Worm (Caenorhabditis elegans): Measurements from ENCODE around the gene T05C12.4.

DNA sequence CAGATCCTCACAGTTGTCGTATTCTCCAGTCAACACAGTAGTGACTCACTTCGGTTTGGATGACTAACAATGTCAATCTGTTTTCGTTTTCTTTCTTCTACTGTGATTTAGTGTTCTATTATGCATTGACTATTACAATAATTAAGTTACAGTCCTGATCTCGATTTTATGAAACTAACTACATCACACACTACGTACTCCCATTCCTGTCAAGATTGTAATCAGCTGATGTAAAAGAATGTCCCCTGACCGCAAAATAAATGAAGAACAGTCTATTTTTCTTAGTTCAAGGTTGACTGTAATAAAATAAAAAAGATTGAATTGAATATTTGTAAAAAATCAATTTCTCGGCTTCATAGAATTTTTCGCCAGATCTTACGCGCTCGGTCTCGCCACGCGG lies 45.2 kb upstream of the T05C12.4 start:
- no peak for TF ChIP-seq hmg-4 (GFP tag; optimal IDR thresholded peaks at IDR 0.05)
- no peak for TF ChIP-seq hmbx-1 (tag; optimal IDR thresholded peaks at IDR 0.05)
- TF ChIP-seq pes-1 (GFP tag; IDR thresholded peaks at IDR 0.05): no peak
- TF ChIP-seq ceh-36 (tag; optimal IDR thresholded peaks at IDR 0.05): no peak
- no peak for TF ChIP-seq scrt-1 (GFP tag; IDR thresholded peaks at IDR 0.05)
- TF ChIP-seq ama-1 (optimal IDR thresholded peaks at IDR 0.05): no peak
- no peak for TF ChIP-seq ets-7 (tag; optimal IDR thresholded peaks at IDR 0.05)
- TF ChIP-seq flt-1 (GFP tag; IDR thresholded peaks at IDR 0.05): no peak
- no peak for TF ChIP-seq aly-1 (tag; optimal IDR thresholded peaks at IDR 0.05)
- no peak for TF ChIP-seq tbx-11 (GFP tag; IDR thresholded peaks at IDR 0.05)

All from whole organism, early embryonic.